Fruit fly (Drosophila melanogaster) S2 (cell line): ENCODE measurements around the gene Cka.

Experiments
- CG8478 ChIP-seq: fragments of >200 bp; optimal IDR thresholded peaks from 2 replicates; lab custom pipeline; 2018
- CTCF ChIP-seq, 2 experiments: fragments of >200 bp; optimal IDR thresholded peaks; 2 replicates each; lab custom pipeline; 2018

DNA sequence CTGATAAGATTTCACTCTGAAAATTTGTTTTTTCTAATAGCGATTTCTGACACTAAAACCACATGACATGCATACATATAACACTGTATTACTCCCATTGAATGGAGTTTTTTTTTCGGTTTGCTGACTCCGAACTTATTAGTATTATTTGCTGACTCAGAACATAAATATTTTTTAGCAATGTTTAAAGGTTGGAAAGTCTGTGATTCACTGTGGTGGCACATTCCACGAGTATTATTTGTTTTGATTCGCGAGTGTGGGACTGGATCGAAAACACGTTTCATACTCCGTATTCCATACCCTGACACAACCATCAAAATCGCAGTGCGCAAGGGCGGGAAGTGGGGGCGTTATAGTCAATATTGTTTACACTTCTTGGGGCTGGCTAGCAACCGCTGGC lies 37.9 kb upstream of the Cka start:
- TF ChIP-seq CG8478 (no peak), CTCF (optimal IDR thresholded peaks at IDR 0.05; lab: Kevin White, UChicago) (no peak)
